Worm (Caenorhabditis elegans): ENCODE results near the gene Y75B7B.1.
A peak's percentile ranks its signal among the peaks of the same experiment; 100 is the strongest.

Gene Y75B7B.1

ce11 chrV:1299232-1299631, 28.5 kb downstream of the Y75B7B.1 start, which contains the start of gene egl-2:
TSS of gene egl-2 (minus strand) at chrV:1299332.
- TF ChIP-seq mls-2 (tag; optimal IDR thresholded peaks at IDR 0.05) = no peak
- TF ChIP-seq ceh-83 (GFP tag; optimal IDR thresholded peaks at IDR 0.05) = no peak
- no peak for TF ChIP-seq elt-3 (tag; optimal IDR thresholded peaks at IDR 0.05)
- no peak for TF ChIP-seq blmp-1 (tag; optimal IDR thresholded peaks at IDR 0.05)
- TF ChIP-seq sptf-1 (tag; optimal IDR thresholded peaks at IDR 0.05) = no peak
- no peak for TF ChIP-seq hlh-1 (tag; optimal IDR thresholded peaks at IDR 0.05)

- no peak for TF ChIP-seq drap-1 (GFP tag; optimal IDR thresholded peaks at IDR 0.05)
Observed at ce11 chrV:1302090-1302489, 31.4 kb downstream of the Y75B7B.1 start.

- no peak for TF ChIP-seq ceh-39 (tag; optimal IDR thresholded peaks at IDR 0.05)
Observed at ce11 chrV:1305846-1306245, 35.1 kb downstream of the Y75B7B.1 start.

- TF ChIP-seq nhr-76 (tag; optimal IDR thresholded peaks at IDR 0.05) (no peak), elt-3 (tag; optimal IDR thresholded peaks at IDR 0.05) (no peak), lin-13 (tag; optimal IDR thresholded peaks at IDR 0.05) (no peak), pha-4 (tag; optimal IDR thresholded peaks at IDR 0.05) (no peak), nhr-237 (tag; optimal IDR thresholded peaks at IDR 0.05) (no peak), elt-1 (tag; optimal IDR thresholded peaks at IDR 0.05; ENCODE audit: borderline replicate concordance, insufficient read depth) (no peak), unc-39 (tag; optimal IDR thresholded peaks at IDR 0.05) (no peak), drap-1 (GFP tag; optimal IDR thresholded peaks at IDR 0.05) (no peak), nhr-28 (tag; optimal IDR thresholded peaks at IDR 0.05) (no peak), ceh-39 (tag; optimal IDR thresholded peaks at IDR 0.05) (no peak), ceh-43 (GFP tag; optimal IDR thresholded peaks at IDR 0.05) (no peak), blmp-1 (tag; optimal IDR thresholded peaks at IDR 0.05) (no peak), mab-5 (tag; optimal IDR thresholded peaks at IDR 0.05) (no peak), zip-8 (tag; optimal IDR thresholded peaks at IDR 0.05) (no peak), ham-2 (GFP tag; optimal IDR thresholded peaks at IDR 0.05) (no peak), sptf-1 (tag; optimal IDR thresholded peaks at IDR 0.05) (no peak), tbx-8 (GFP tag; optimal IDR thresholded peaks at IDR 0.05) (no peak), M03D4.4 (tag; optimal IDR thresholded peaks at IDR 0.05) (no peak), flh-1 (GFP tag; optimal IDR thresholded peaks at IDR 0.05) (no peak)
Observed at ce11 chrV:1307730-1308129, 37.0 kb downstream of the Y75B7B.1 start.

ce11 chrV:1313274-1313673, 42.6 kb downstream of the Y75B7B.1 start:
- TF ChIP-seq ceh-83 (GFP tag; optimal IDR thresholded peaks at IDR 0.05) = no peak
- TF ChIP-seq drap-1 (GFP tag; optimal IDR thresholded peaks at IDR 0.05) = no peak
- no peak for TF ChIP-seq flh-1 (GFP tag; optimal IDR thresholded peaks at IDR 0.05)
- TF ChIP-seq sptf-1 (tag; optimal IDR thresholded peaks at IDR 0.05) = no peak
- peak; percentile 84 for TF ChIP-seq ces-1 (GFP tag; optimal IDR thresholded peaks at IDR 0.05)
- TF ChIP-seq elt-1 (tag; optimal IDR thresholded peaks at IDR 0.05; ENCODE audit: borderline replicate concordance, insufficient read depth) = no peak
- TF ChIP-seq lsy-2 (tag; optimal IDR thresholded peaks at IDR 0.05) = no peak

ce11 chrV:1314819-1315218, 44.1 kb downstream of the Y75B7B.1 start, which contains the start of gene F16B3.2:
TSS of gene F16B3.2 (plus strand) at chrV:1315119.
- TF ChIP-seq lsy-2 (tag; optimal IDR thresholded peaks at IDR 0.05) = no peak
- TF ChIP-seq ztf-11 (tag; optimal IDR thresholded peaks at IDR 0.05) = no peak
- TF ChIP-seq nhr-237 (tag; optimal IDR thresholded peaks at IDR 0.05) = no peak
- TF ChIP-seq nhr-12 (tag; optimal IDR thresholded peaks at IDR 0.05) = no peak
- no peak for TF ChIP-seq elt-3 (tag; optimal IDR thresholded peaks at IDR 0.05)
- no peak for TF ChIP-seq unc-39 (tag; optimal IDR thresholded peaks at IDR 0.05)
- no peak for TF ChIP-seq sptf-1 (tag; optimal IDR thresholded peaks at IDR 0.05)
- no peak for TF ChIP-seq ces-1 (GFP tag; optimal IDR thresholded peaks at IDR 0.05)
- TF ChIP-seq lin-32 (GFP tag; optimal IDR thresholded peaks at IDR 0.05) = no peak
- TF ChIP-seq lin-13 (tag; optimal IDR thresholded peaks at IDR 0.05) = no peak
- TF ChIP-seq blmp-1 (tag; optimal IDR thresholded peaks at IDR 0.05) = no peak
- no peak for TF ChIP-seq sem-2 (GFP tag; optimal IDR thresholded peaks at IDR 0.05)
- no peak for TF ChIP-seq zip-8 (tag; optimal IDR thresholded peaks at IDR 0.05)
- TF ChIP-seq ceh-39 (tag; optimal IDR thresholded peaks at IDR 0.05) = no peak
- no peak for TF ChIP-seq flh-1 (GFP tag; optimal IDR thresholded peaks at IDR 0.05)

ce11 chrV:1317869-1318354, 47.2 kb downstream of the Y75B7B.1 start, which contains the start of gene F16B3.3:
TSS of gene F16B3.3 (minus strand) at chrV:1317919.
- peak; percentile 76 for TF ChIP-seq ces-1 (GFP tag; optimal IDR thresholded peaks at IDR 0.05)
- TF ChIP-seq mep-1 (tag; optimal IDR thresholded peaks at IDR 0.05) = no peak
- TF ChIP-seq ceh-43 (GFP tag; optimal IDR thresholded peaks at IDR 0.05) = no peak
- no peak for TF ChIP-seq lin-32 (GFP tag; optimal IDR thresholded peaks at IDR 0.05)
- TF ChIP-seq zip-8 (tag; optimal IDR thresholded peaks at IDR 0.05) = no peak
- TF ChIP-seq blmp-1 (tag; optimal IDR thresholded peaks at IDR 0.05) = no peak
- TF ChIP-seq tbx-8 (GFP tag; optimal IDR thresholded peaks at IDR 0.05) = no peak
- TF ChIP-seq M03D4.4 (tag; optimal IDR thresholded peaks at IDR 0.05) = no peak
